Fruit fly (Drosophila melanogaster) whole organism, pupa: Measurements from ENCODE around the gene Tao.

Source experiments
- CG10348 ChIP-seq: fragments of 200-800 bp; sonication (Bioruptor generic); IDR thresholded peaks from 2 replicates; pipeline ENCODE4 v1.3.6; 2022; ENCODE audit warnings: missing biosample characterization, missing genetic modification characterization
- CG12605 ChIP-seq: fragments of 200-800 bp; sonication (Bioruptor generic); IDR thresholded peaks from 2 replicates; pipeline ENCODE4 v1.3.6; 2022; ENCODE audit warnings: missing biosample characterization, missing genetic modification characterization
- CG13204 ChIP-seq: fragments of 200-800 bp; sonication (Bioruptor generic); optimal IDR thresholded peaks from 2 replicates; lab custom pipeline; 2018; ENCODE audit warnings: missing biosample characterization, mild to moderate bottlenecking, missing genetic modification characterization, moderate library complexity
- CG14655 ChIP-seq: fragments of 200-800 bp; sonication (Bioruptor generic); optimal IDR thresholded peaks from 3 replicates; lab custom pipeline; 2017; ENCODE audit warnings: mild to moderate bottlenecking, missing biosample characterization, missing genetic modification reagents, missing genetic modification characterization
- CG15710 ChIP-seq: fragments of 200-800 bp; sonication (Bioruptor generic); optimal IDR thresholded peaks from 2 replicates; lab custom pipeline; 2018; ENCODE audit warnings: missing biosample characterization, mild to moderate bottlenecking, missing genetic modification characterization, moderate library complexity
- CG17806 ChIP-seq: fragments of 200-800 bp; sonication (Bioruptor generic); optimal IDR thresholded peaks from 2 replicates; lab custom pipeline; 2018; ENCODE audit warnings: missing biosample characterization, mild to moderate bottlenecking, missing genetic modification characterization, moderate library complexity
- CG32121 ChIP-seq: fragments of 200-800 bp; sonication (Bioruptor generic); IDR thresholded peaks from 2 replicates; pipeline ENCODE4 v1.3.6; 2022; ENCODE audit warnings: missing biosample characterization, missing genetic modification characterization
- CG34367 ChIP-seq: fragments of 200-800 bp; sonication (Bioruptor generic); optimal IDR thresholded peaks from 2 replicates; lab custom pipeline; 2018; ENCODE audit warnings: missing biosample characterization, mild to moderate bottlenecking, missing genetic modification characterization
- CG4496 ChIP-seq: fragments of 200-800 bp; sonication (Bioruptor generic); IDR thresholded peaks from 3 replicates; pipeline ENCODE4 v1.3.6; 2022; ENCODE audit warnings: missing biosample characterization, missing genetic modification characterization
- CG8159 ChIP-seq: fragments of 200-800 bp; sonication (Bioruptor generic); optimal IDR thresholded peaks from 3 replicates; lab custom pipeline; 2018; ENCODE audit warnings: missing biosample characterization, mild to moderate bottlenecking, missing genetic modification characterization, moderate library complexity
- CG8301 ChIP-seq: fragments of 200-800 bp; sonication (Bioruptor generic); optimal IDR thresholded peaks from 2 replicates; lab custom pipeline; 2018; ENCODE audit warnings: missing biosample characterization, mild to moderate bottlenecking, missing genetic modification characterization
- CG9948 ChIP-seq: fragments of 200-800 bp; sonication (Bioruptor generic); optimal IDR thresholded peaks from 2 replicates; lab custom pipeline; 2018; ENCODE audit warnings: missing biosample characterization, mild to moderate bottlenecking, missing genetic modification characterization, moderate library complexity
- D1 ChIP-seq: fragments of 200-800 bp; sonication (Bioruptor generic); optimal IDR thresholded peaks from 2 replicates; lab custom pipeline; 2018; ENCODE audit warnings: missing biosample characterization, mild to moderate bottlenecking, missing genetic modification characterization, moderate library complexity
- EcR ChIP-seq: fragments of 200-800 bp; sonication (Bioruptor generic); optimal IDR thresholded peaks from 3 replicates; lab custom pipeline; 2019; ENCODE audit warnings: missing biosample characterization, missing genetic modification characterization, mild to moderate bottlenecking, moderate library complexity, missing genetic modification reagents
- Ets98B ChIP-seq: fragments of 200-800 bp; sonication (Bioruptor generic); IDR thresholded peaks from 2 replicates; pipeline ENCODE4 v1.3.6; 2022; ENCODE audit warnings: missing biosample characterization, missing genetic modification characterization
- Pif1A ChIP-seq: fragments of 200-800 bp; sonication (Bioruptor generic); optimal IDR thresholded peaks from 3 replicates; lab custom pipeline; 2016; ENCODE audit warnings: missing biosample characterization, missing genetic modification characterization
- Pif1B ChIP-seq: fragments of 200-800 bp; sonication (Bioruptor generic); optimal IDR thresholded peaks from 3 replicates; lab custom pipeline; 2016; ENCODE audit warnings: missing biosample characterization, missing genetic modification characterization
- Snoo ChIP-seq: fragments of 200-800 bp; sonication (Bioruptor generic); optimal IDR thresholded peaks from 3 replicates; lab custom pipeline; 2017; ENCODE audit warnings: missing biosample characterization, mild to moderate bottlenecking, missing genetic modification characterization, inconsistent platforms
- fd96Ca ChIP-seq: fragments of 200-800 bp; sonication (Bioruptor generic); IDR thresholded peaks from 3 replicates; pipeline ENCODE4 v1.3.6; 2022; ENCODE audit warnings: missing biosample characterization, missing genetic modification characterization
- gl ChIP-seq: fragments of 200-800 bp; sonication (Bioruptor generic); optimal IDR thresholded peaks from 2 replicates; lab custom pipeline; 2018; ENCODE audit warnings: missing biosample characterization, mild to moderate bottlenecking, missing genetic modification characterization
- rn ChIP-seq: fragments of 200-800 bp; sonication (Bioruptor generic); IDR thresholded peaks from 2 replicates; pipeline ENCODE4 v1.3.6; 2022; ENCODE audit warnings: missing biosample characterization, missing genetic modification characterization

Gene Tao

dm6 chrX:19545865-19546657, 33.5 kb downstream of the Tao start:
- no peak for TF ChIP-seq Pif1A
- TF ChIP-seq CG34367 (tag; lab: Kevin White, UChicago), result no peak
- no peak for TF ChIP-seq CG32121 (GFP tag; lab: Robert Waterston, UW)
- TF ChIP-seq CG12605 (GFP tag; lab: Robert Waterston, UW), result no peak

- no peak for TF ChIP-seq CG17806 (tag; lab: Kevin White, UChicago)
- TF ChIP-seq CG32121 (GFP tag; lab: Robert Waterston, UW), result no peak
- TF ChIP-seq CG34367 (tag; lab: Kevin White, UChicago), result no peak
- TF ChIP-seq Snoo, result no peak
- no peak for TF ChIP-seq CG4496 (GFP tag; lab: Robert Waterston, UW)
- TF ChIP-seq gl (tag; lab: Kevin White, UChicago), result no peak
- TF ChIP-seq CG14655 (GFP tag; lab: Kevin White, UChicago), result no peak
- TF ChIP-seq CG9948 (tag; lab: Kevin White, UChicago), result no peak
- no peak for TF ChIP-seq EcR (GFP tag; lab: Kevin White, UChicago)
- no peak for TF ChIP-seq D1 (tag; lab: Kevin White, UChicago)
- no peak for TF ChIP-seq CG10348 (GFP tag; lab: Robert Waterston, UW)
- no peak for TF ChIP-seq Ets98B (GFP tag; lab: Robert Waterston, UW)
- no peak for TF ChIP-seq CG13204
- no peak for TF ChIP-seq CG15710 (tag; lab: Kevin White, UChicago)
- no peak for TF ChIP-seq CG8301 (tag; lab: Kevin White, UChicago)
Observed at dm6 chrX:19535394-19535793, 44.2 kb downstream of the Tao start.

dm6 chrX:19531642-19532041, 48.0 kb downstream of the Tao start, which contains the start of gene CG12231:
Gene CG12231 (minus strand): TSS chrX:19531742.
- TF ChIP-seq EcR (GFP tag; lab: Kevin White, UChicago) (no peak), Pif1A (no peak), CG17806 (tag; lab: Kevin White, UChicago) (no peak), Pif1B (GFP tag; lab: Kevin White, UChicago) (no peak), fd96Ca (no peak), CG14655 (GFP tag; lab: Kevin White, UChicago) (no peak), CG10348 (GFP tag; lab: Robert Waterston, UW) (no peak), rn (no peak), Ets98B (GFP tag; lab: Robert Waterston, UW) (no peak), CG8301 (tag; lab: Kevin White, UChicago) (no peak)

dm6 chrX:19522597-19522996, 57.0 kb downstream of the Tao start:
- TF ChIP-seq CG17806 (tag; lab: Kevin White, UChicago) (no peak), fd96Ca (0 out of 3 replicates have a peak, but pooled peaks have one; percentile 16)

dm6 chrX:19521753-19522383, 57.7 kb downstream of the Tao start, which contains the start of the genes Idh3a and CoRest:
Gene Idh3a (minus strand): TSS chrX:19521810.
Gene CoRest (plus strand): TSS chrX:19521929.
- TF ChIP-seq gl (tag; lab: Kevin White, UChicago), result no peak
- TF ChIP-seq CG9948 (tag; lab: Kevin White, UChicago), result no peak
- no peak for TF ChIP-seq EcR (GFP tag; lab: Kevin White, UChicago)
- no peak for TF ChIP-seq CG32121 (GFP tag; lab: Robert Waterston, UW)
- TF ChIP-seq CG10348 (GFP tag; lab: Robert Waterston, UW), result no peak
- no peak for TF ChIP-seq CG15710 (tag; lab: Kevin White, UChicago)
- no peak for TF ChIP-seq Ets98B (GFP tag; lab: Robert Waterston, UW)
- TF ChIP-seq CG17806 (tag; lab: Kevin White, UChicago), result no peak
- no peak for TF ChIP-seq fd96Ca
- no peak for TF ChIP-seq CG34367 (tag; lab: Kevin White, UChicago)
- TF ChIP-seq D1 (tag; lab: Kevin White, UChicago), result no peak
- no peak for TF ChIP-seq CG8159 (tag; lab: Kevin White, UChicago)
- no peak for TF ChIP-seq rn
- TF ChIP-seq Pif1A, result no peak

dm6 chrX:19520888-19521287, 58.7 kb downstream of the Tao start:
- TF ChIP-seq CG17806 (tag; lab: Kevin White, UChicago), result no peak
- no peak for TF ChIP-seq CG34367 (tag; lab: Kevin White, UChicago)
- no peak for TF ChIP-seq CG12605 (GFP tag; lab: Robert Waterston, UW)
- TF ChIP-seq Pif1A, result no peak
- TF ChIP-seq CG10348 (GFP tag; lab: Robert Waterston, UW), result no peak
- no peak for TF ChIP-seq fd96Ca
- TF ChIP-seq CG8159 (tag; lab: Kevin White, UChicago), result no peak
- TF ChIP-seq rn, result no peak
- no peak for TF ChIP-seq CG4496 (GFP tag; lab: Robert Waterston, UW)
- no peak for TF ChIP-seq D1 (tag; lab: Kevin White, UChicago)
- no peak for TF ChIP-seq EcR (GFP tag; lab: Kevin White, UChicago)
- TF ChIP-seq CG13204, result no peak
- no peak for TF ChIP-seq CG9948 (tag; lab: Kevin White, UChicago)
- no peak for TF ChIP-seq CG15710 (tag; lab: Kevin White, UChicago)
- no peak for TF ChIP-seq Snoo
- no peak for TF ChIP-seq CG8301 (tag; lab: Kevin White, UChicago)
- no peak for TF ChIP-seq Pif1B (GFP tag; lab: Kevin White, UChicago)
- no peak for TF ChIP-seq CG14655 (GFP tag; lab: Kevin White, UChicago)
- TF ChIP-seq gl (tag; lab: Kevin White, UChicago), result no peak
- no peak for TF ChIP-seq Ets98B (GFP tag; lab: Robert Waterston, UW)
